Fruit fly (Drosophila melanogaster) whole organism: Measurements from ENCODE around the gene Hsc70-1.

ENCODE experiments used
- Dll ChIP-seq: fragments of >200 bp; optimal IDR thresholded peaks from 2 replicates; lab custom pipeline; 2017
- psq ChIP-seq: fragments of >200 bp; optimal IDR thresholded peaks from 2 replicates; lab custom pipeline; 2017

- TF ChIP-seq Dll (lab: Kevin White, UChicago) (no peak), psq (lab: Kevin White, UChicago) (no peak)
Measured at dm6 chr3L:14003297-14004040, 29.6 kb downstream of the Hsc70-1 start.
